Worm (Caenorhabditis elegans): Measurements from ENCODE around the gene W09C2.8.

DNA sequence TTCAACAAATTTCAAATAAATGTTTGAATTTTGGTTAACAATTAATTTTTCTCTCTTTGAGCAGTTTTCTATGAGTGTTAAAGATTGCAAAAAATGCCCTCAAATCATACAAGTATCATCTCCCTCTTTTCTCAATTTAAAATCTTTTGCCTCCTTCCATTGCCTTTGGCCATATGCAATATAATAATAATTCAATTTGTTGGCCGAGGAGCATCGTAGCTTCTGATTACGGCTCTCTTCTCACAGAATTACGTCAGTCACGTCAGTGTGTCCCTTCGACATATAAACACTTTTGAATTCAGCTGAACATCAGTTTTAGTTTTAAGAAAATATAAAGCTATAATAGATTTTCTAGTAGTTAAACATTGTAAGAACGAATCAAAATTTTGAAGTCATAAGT, 31.4 kb upstream of the W09C2.8 start:
- TF ChIP-seq cog-1 (tag; optimal IDR thresholded peaks at IDR 0.05) (no peak), ref-1 (GFP tag; conservative IDR thresholded peaks at IDR 0.05) (no peak), T22C8.4 (GFP tag; IDR thresholded peaks at IDR 0.05) (no peak), tab-1 (GFP tag; IDR thresholded peaks at IDR 0.05) (no peak), flt-1 (GFP tag; IDR thresholded peaks at IDR 0.05) (no peak), ztf-23 (GFP tag; IDR thresholded peaks at IDR 0.05) (no peak)
